Fruit fly (Drosophila melanogaster) whole organism, wandering third instar larva: ENCODE results near the gene CG34316.

ENCODE experiments used
- Abd-B ChIP-seq: fragments of >200 bp; optimal IDR thresholded peaks from 2 replicates; lab custom pipeline; 2017; ENCODE audit warnings: missing biosample characterization, missing genetic modification characterization
- CG32264 ChIP-seq: fragments of 200-800 bp; sonication (Bioruptor generic); optimal IDR thresholded peaks from 2 replicates; lab custom pipeline; 2016; ENCODE audit warnings: missing biosample characterization, missing genetic modification characterization
- CG9705 ChIP-seq: fragments of 200-800 bp; sonication (Bioruptor generic); optimal IDR thresholded peaks from 2 replicates; lab custom pipeline; 2018; ENCODE audit warnings: missing biosample characterization, mild to moderate bottlenecking, missing genetic modification characterization
- CrebA ChIP-seq: fragments of 200-800 bp; sonication (Bioruptor generic); optimal IDR thresholded peaks from 2 replicates; lab custom pipeline; 2016; ENCODE audit warnings: missing biosample characterization, mild to moderate bottlenecking, missing genetic modification characterization, borderline replicate concordance
- Dfd ChIP-seq: fragments of >200 bp; optimal IDR thresholded peaks from 2 replicates; lab custom pipeline; 2017; ENCODE audit warnings: missing biosample characterization, missing genetic modification characterization
- Dif ChIP-seq: fragments of 200-275, 200-300 bp; sonication (Bioruptor generic); optimal IDR thresholded peaks from 2 replicates; lab custom pipeline; 2018; ENCODE audit warnings: missing biosample characterization, missing genetic modification characterization; ENCODE audit not compliant: partially characterized antibody
- GATAd ChIP-seq: sonication (Bioruptor generic); optimal IDR thresholded peaks from 2 replicates; lab custom pipeline; 2016; ENCODE audit warnings: missing biosample characterization, missing genetic modification characterization
- HLH106 ChIP-seq: fragments of 200-800 bp; optimal IDR thresholded peaks from 3 replicates; lab custom pipeline; 2019; ENCODE audit warnings: missing biosample characterization, mild to moderate bottlenecking, missing genetic modification characterization, moderate library complexity
- Hnf4 ChIP-seq: fragments of 200-800 bp; sonication (Bioruptor generic); optimal IDR thresholded peaks from 2 replicates; lab custom pipeline; 2016; ENCODE audit warnings: missing biosample characterization, mild to moderate bottlenecking, missing genetic modification characterization
- Hr78 ChIP-seq: fragments of >200 bp; optimal IDR thresholded peaks from 2 replicates; lab custom pipeline; 2017; ENCODE audit warnings: missing biosample characterization, missing genetic modification characterization
- Hr83 ChIP-seq: fragments of 200-300 bp; sonication (Bioruptor generic); optimal IDR thresholded peaks from 2 replicates; lab custom pipeline; 2016; ENCODE audit warnings: missing biosample characterization, mild to moderate bottlenecking, missing genetic modification characterization, moderate library complexity; ENCODE audit not compliant: poor library complexity, severe bottlenecking
- Jra ChIP-seq: sonication (Bioruptor generic); optimal IDR thresholded peaks from 2 replicates; lab custom pipeline; 2016; ENCODE audit warnings: missing biosample characterization, missing genetic modification characterization
- Mio ChIP-seq: sonication (Bioruptor generic); optimal IDR thresholded peaks from 2 replicates; lab custom pipeline; 2016; ENCODE audit warnings: missing biosample characterization, missing genetic modification characterization
- Myc ChIP-seq: fragments of >200 bp; optimal IDR thresholded peaks from 2 replicates; lab custom pipeline; 2017
- N ChIP-seq: fragments of >200 bp; optimal IDR thresholded peaks from 2 replicates; lab custom pipeline; 2018; ENCODE audit warnings: missing biosample characterization, missing external identifiers, missing genetic modification characterization
- OdsH ChIP-seq: fragments of 200-800 bp; sonication (Bioruptor generic); optimal IDR thresholded peaks from 2 replicates; lab custom pipeline; 2016; ENCODE audit warnings: missing biosample characterization, mild to moderate bottlenecking, missing genetic modification characterization
- Rel ChIP-seq, 2 experiments: fragments of 200-800 bp; sonication (Bioruptor generic) in 1 of 2; optimal IDR thresholded peaks; 2 replicates in 1 of 2; 3 replicates in 1 of 2; lab custom pipeline; 2016 to 2019; ENCODE audit warnings: mild to moderate bottlenecking in 2 of 2, missing biosample characterization in 2 of 2, missing genetic modification characterization in 2 of 2, moderate library complexity in 1 of 2
- Sp1 ChIP-seq: fragments of 200-800 bp; sonication (Bioruptor generic); optimal IDR thresholded peaks from 3 replicates; lab custom pipeline; 2019; ENCODE audit warnings: missing biosample characterization, mild to moderate bottlenecking, missing genetic modification characterization, moderate library complexity
- Vsx2 ChIP-seq: fragments of 200-300, 225-300 bp; sonication (Bioruptor generic); optimal IDR thresholded peaks from 2 replicates; lab custom pipeline; 2018; ENCODE audit warnings: missing biosample characterization, missing genetic modification characterization; ENCODE audit not compliant: partially characterized antibody
- br ChIP-seq: fragments of 200-800 bp; sonication (Bioruptor generic); optimal IDR thresholded peaks from 2 replicates; lab custom pipeline; 2016; ENCODE audit warnings: missing biosample characterization, missing genetic modification characterization
- brk ChIP-seq: fragments of 200-800 bp; sonication (Bioruptor generic); optimal IDR thresholded peaks from 2 replicates; lab custom pipeline; 2016; ENCODE audit warnings: missing biosample characterization, mild to moderate bottlenecking, missing genetic modification characterization
- dl ChIP-seq, 2 experiments: fragments of 175-275, 200-275 bp in 1 of 2; fragments of 200-275 bp in 1 of 2; sonication (Bioruptor generic); optimal IDR thresholded peaks; lab custom pipeline; 2018; ENCODE audit warnings: mild to moderate bottlenecking in 2 of 2, missing biosample characterization in 2 of 2, missing genetic modification characterization in 2 of 2, moderate library complexity in 2 of 2; ENCODE audit not compliant: partially characterized antibody in 2 of 2, insufficient read depth in 1 of 2
- dmrt93B ChIP-seq: fragments of 200-800 bp; sonication (Bioruptor generic); optimal IDR thresholded peaks from 2 replicates; lab custom pipeline; 2018; ENCODE audit warnings: missing biosample characterization, mild to moderate bottlenecking, missing genetic modification characterization
- dsf ChIP-seq: sonication (Bioruptor generic); optimal IDR thresholded peaks from 2 replicates; lab custom pipeline; 2016; ENCODE audit warnings: missing biosample characterization, missing genetic modification characterization, borderline replicate concordance
- ey ChIP-seq: fragments of 200-800 bp; sonication (Bioruptor generic); optimal IDR thresholded peaks from 2 replicates; lab custom pipeline; 2016; ENCODE audit warnings: missing biosample characterization, missing genetic modification characterization
- foxo ChIP-seq, 2 experiments: fragments of 200-800 bp; sonication (Bioruptor generic); optimal IDR thresholded peaks; 2 replicates in 1 of 2; 3 replicates in 1 of 2; lab custom pipeline; 2016 to 2017; ENCODE audit warnings: missing biosample characterization in 2 of 2, missing genetic modification characterization in 2 of 2
- fru ChIP-seq: fragments of 200-800 bp; sonication (Bioruptor generic); optimal IDR thresholded peaks from 3 replicates; lab custom pipeline; 2016; ENCODE audit warnings: missing biosample characterization, mild to moderate bottlenecking, missing genetic modification characterization
- h ChIP-seq: fragments of 200-800 bp; sonication (Bioruptor generic); optimal IDR thresholded peaks from 3 replicates; lab custom pipeline; 2016; ENCODE audit warnings: missing biosample characterization, mild to moderate bottlenecking, missing genetic modification characterization
- jim ChIP-seq: fragments of 175-275, 200-325 bp; sonication (Bioruptor generic); optimal IDR thresholded peaks from 2 replicates; lab custom pipeline; 2016; ENCODE audit warnings: missing biosample characterization, mild to moderate bottlenecking, missing genetic modification characterization
- lola ChIP-seq: fragments of >200 bp; optimal IDR thresholded peaks from 2 replicates; lab custom pipeline; 2017; ENCODE audit warnings: missing biosample characterization, missing genetic modification characterization
- pan ChIP-seq: fragments of >200 bp; optimal IDR thresholded peaks from 2 replicates; lab custom pipeline; 2017
- psq ChIP-seq: fragments of 200-800 bp; sonication (Bioruptor generic); optimal IDR thresholded peaks from 3 replicates; lab custom pipeline; 2017; ENCODE audit warnings: missing biosample characterization, mild to moderate bottlenecking, missing genetic modification characterization, moderate library complexity
- rgr ChIP-seq: fragments of 200-800 bp; sonication (Bioruptor generic); optimal IDR thresholded peaks from 3 replicates; lab custom pipeline; 2016; ENCODE audit warnings: missing biosample characterization, mild to moderate bottlenecking, missing genetic modification characterization
- sage ChIP-seq: fragments of 200-800 bp; sonication (Bioruptor generic); optimal IDR thresholded peaks from 2 replicates; lab custom pipeline; 2016; ENCODE audit warnings: missing biosample characterization, mild to moderate bottlenecking, missing genetic modification characterization
- sv ChIP-seq: fragments of 200-800 bp; sonication (Bioruptor generic); optimal IDR thresholded peaks from 3 replicates; lab custom pipeline; 2016; ENCODE audit warnings: missing biosample characterization, missing genetic modification characterization
- tai ChIP-seq: sonication (Bioruptor generic); optimal IDR thresholded peaks from 2 replicates; lab custom pipeline; 2016; ENCODE audit warnings: missing biosample characterization, missing genetic modification characterization
- usp ChIP-seq: fragments of >200 bp; optimal IDR thresholded peaks from 2 replicates; lab custom pipeline; 2017; ENCODE audit warnings: missing biosample characterization, missing genetic modification characterization
- woc ChIP-seq: sonication (Bioruptor generic); optimal IDR thresholded peaks from 2 replicates; lab custom pipeline; 2016; ENCODE audit warnings: missing biosample characterization, mild to moderate bottlenecking, missing genetic modification characterization

CG34316 gene

dm6 chr3R:15231635-15232138 is 1.3 kb downstream of the CG34316 start:
- no peak for TF ChIP-seq Sp1 (GFP tag; lab: Kevin White, UChicago)
- TF ChIP-seq Jra (GFP tag; lab: Kevin White, UChicago), result no peak
- no peak for TF ChIP-seq CG9705 (GFP tag; lab: Kevin White, UChicago)
- no peak for TF ChIP-seq brk
- no peak for TF ChIP-seq usp (GFP tag; lab: Kevin White, UChicago)
- no peak for TF ChIP-seq Vsx2 (GFP tag; lab: Kevin White, UChicago)
- no peak for TF ChIP-seq CG32264 (GFP tag; lab: Kevin White, UChicago)
- no peak for TF ChIP-seq br (GFP tag; lab: Kevin White, UChicago)
- TF ChIP-seq Hr83 (GFP tag; lab: Kevin White, UChicago), result no peak
- TF ChIP-seq foxo (GFP tag; optimal IDR thresholded peaks at IDR 0.05; lab: Kevin White, UChicago), result no peak
- no peak for TF ChIP-seq Dif (GFP tag; lab: Kevin White, UChicago)
- TF ChIP-seq Rel (GFP tag; optimal IDR thresholded peaks at IDR 0.05; lab: Kevin White, UChicago), result no peak
- no peak for TF ChIP-seq Rel (tag; optimal IDR thresholded peaks at IDR 0.05; lab: Kevin White, UChicago)
- TF ChIP-seq Mio (GFP tag; lab: Kevin White, UChicago), result no peak
- no peak for TF ChIP-seq psq (GFP tag; lab: Kevin White, UChicago)
- no peak for TF ChIP-seq N (GFP tag; lab: Kevin White, UChicago)
- no peak for TF ChIP-seq lola (GFP tag; lab: Kevin White, UChicago)
- TF ChIP-seq jim, result no peak
- no peak for TF ChIP-seq fru (GFP tag; lab: Kevin White, UChicago)

- TF ChIP-seq Sp1 (GFP tag; lab: Kevin White, UChicago) (peak; percentile 46), br (GFP tag; lab: Kevin White, UChicago) (no peak), pan (lab: Kevin White, UChicago) (no peak), usp (GFP tag; lab: Kevin White, UChicago) (no peak), psq (GFP tag; lab: Kevin White, UChicago) (no peak), HLH106 (peak; percentile 79), GATAd (no peak), foxo (GFP tag; optimal IDR thresholded peaks at IDR 0.05; lab: Kevin White, UChicago) (peak in 1 of 2 experiments; percentile 9), CG32264 (GFP tag; lab: Kevin White, UChicago) (no peak), brk (no peak), Dif (GFP tag; lab: Kevin White, UChicago) (peak; percentile 68), lola (GFP tag; lab: Kevin White, UChicago) (no peak), woc (GFP tag; lab: Kevin White, UChicago) (peak; percentile 72), Myc (no peak), dsf (GFP tag; lab: Kevin White, UChicago) (no peak), Rel (GFP tag; optimal IDR thresholded peaks at IDR 0.05; lab: Kevin White, UChicago) (no peak), Rel (tag; optimal IDR thresholded peaks at IDR 0.05; lab: Kevin White, UChicago) (peak; percentile 4), fru (GFP tag; lab: Kevin White, UChicago) (no peak), Hr83 (GFP tag; lab: Kevin White, UChicago) (peak; percentile 5), Hr78 (GFP tag; lab: Kevin White, UChicago) (peak; percentile 46), Dfd (GFP tag; lab: Kevin White, UChicago) (no peak), Mio (GFP tag; lab: Kevin White, UChicago) (no peak), OdsH (peak; percentile 32), Vsx2 (GFP tag; lab: Kevin White, UChicago) (peak; percentile 64), rgr (GFP tag; lab: Kevin White, UChicago) (no peak), dmrt93B (GFP tag; lab: Kevin White, UChicago) (peak; percentile 68), jim (peak; percentile 24), sage (no peak), h (GFP tag; lab: Kevin White, UChicago) (peak; percentile 54), tai (GFP tag; lab: Kevin White, UChicago) (no peak), ey (GFP tag; lab: Kevin White, UChicago) (peak; percentile 60), sv (peak; percentile 64), CrebA (GFP tag; lab: Kevin White, UChicago) (no peak), dl (GFP tag; optimal IDR thresholded peaks at IDR 0.05; lab: Kevin White, UChicago; ENCODE audit: insufficient read depth in 1 of 2, partially characterized antibody in 2 of 2) (no peak), Jra (GFP tag; lab: Kevin White, UChicago) (no peak), CG9705 (GFP tag; lab: Kevin White, UChicago) (peak; percentile 54), Hnf4 (GFP tag; lab: Kevin White, UChicago) (peak; percentile 64), N (GFP tag; lab: Kevin White, UChicago) (peak; percentile 92), Abd-B (no peak)
- TF ChIP-seq, all 38 proteins: peak for 18
These were observed 12.0 kb downstream of the CG34316 start, which contains the start of the genes tefu and Hsc70-4 for dm6 chr3R:15242186-15243045. tefu (minus strand) TSS chr3R:15242236. Hsc70-4 (plus strand) TSS chr3R:15242687.
